Fruit fly (Drosophila melanogaster): ENCODE data around the gene GluRIIA.

GluRIIA gene

DNA sequence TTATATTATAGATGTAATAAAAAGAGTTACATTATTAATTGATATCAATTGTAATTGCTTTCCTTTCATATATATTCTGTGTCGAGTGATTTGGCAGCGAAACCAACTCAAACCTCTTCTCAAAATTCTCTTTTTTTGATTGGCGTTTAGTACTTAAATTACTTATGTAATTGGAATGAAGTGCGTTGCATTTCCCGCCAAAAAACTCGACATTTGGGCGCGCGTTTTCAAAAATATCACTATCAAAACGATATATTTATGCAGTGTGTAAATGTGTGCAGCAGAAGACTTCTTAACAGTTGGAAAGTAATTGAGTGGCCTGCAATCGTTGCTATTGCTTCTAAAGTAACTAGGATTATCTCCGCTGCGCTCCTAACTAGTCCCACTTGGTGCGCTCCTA is 17.8 kb upstream of the GluRIIA start:
- TF ChIP-seq Dp (GFP tag; optimal IDR thresholded peaks at IDR 0.05): peak; percentile 48
- no peak for TF ChIP-seq CG14710 (tag; optimal IDR thresholded peaks at IDR 0.05)
- no peak for TF ChIP-seq CG42726 (GFP tag; IDR thresholded peaks at IDR 0.05; ENCODE audit: partially characterized antibody)
- TF ChIP-seq amos (GFP tag; IDR thresholded peaks at IDR 0.05; ENCODE audit: partially characterized antibody): no peak
- no peak for TF ChIP-seq CG15269 (tag; optimal IDR thresholded peaks at IDR 0.05)
- peak in 1 of 2 experiments; percentile 85 for TF ChIP-seq Pdp1 (GFP tag; optimal IDR thresholded peaks at IDR 0.05)
- TF ChIP-seq HHEX (GFP tag; optimal IDR thresholded peaks at IDR 0.05): no peak
- no peak for TF ChIP-seq CG17186 (GFP tag; optimal IDR thresholded peaks at IDR 0.05)
- TF ChIP-seq E2f2 (GFP tag; IDR thresholded peaks at IDR 0.05): peak; percentile 54
- no peak for TF ChIP-seq bowl (GFP tag; IDR thresholded peaks at IDR 0.05)

DNA sequence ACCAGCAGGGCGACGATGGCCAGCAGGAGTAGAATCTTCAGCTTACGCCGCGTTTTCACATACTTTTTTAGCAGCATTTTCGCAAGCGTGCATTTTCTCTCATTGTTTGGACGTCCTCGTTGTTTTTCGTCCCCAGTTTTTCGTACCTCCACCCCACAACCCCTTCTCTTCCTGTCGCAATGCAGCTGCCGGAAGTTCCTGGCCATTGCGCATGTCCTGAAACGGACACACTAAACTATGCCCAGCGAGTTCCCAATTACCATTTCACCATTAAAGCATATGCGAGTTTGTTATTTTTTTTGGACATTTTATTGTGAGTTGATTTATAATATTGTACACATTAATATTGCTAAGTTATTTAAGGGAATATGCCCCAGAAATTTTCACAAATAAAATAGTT is 15.8 kb upstream of the GluRIIA start, which contains the start of gene CG14015:
TSS of gene CG14015 (minus strand) at position 163 of the 400 bp plus-strand sequence.
- TF ChIP-seq gcm2 (GFP tag; optimal IDR thresholded peaks at IDR 0.05) (no peak), Ets65A (GFP tag) (peak; percentile 73), lov (optimal IDR thresholded peaks at IDR 0.05) (no peak), lov (GFP tag; IDR thresholded peaks at IDR 0.05) (no peak), CG7786 (GFP tag; optimal IDR thresholded peaks at IDR 0.05) (no peak), nom (GFP tag; optimal IDR thresholded peaks at IDR 0.05) (no peak), Ptx1 (GFP tag; IDR thresholded peaks at IDR 0.05) (no peak), Med (GFP tag) (peak; percentile 65), Hmx (GFP tag; optimal IDR thresholded peaks at IDR 0.05) (no peak), CG7357 (GFP tag; IDR thresholded peaks at IDR 0.05) (no peak), ewg (GFP tag; optimal IDR thresholded peaks at IDR 0.05) (peak; percentile 92), CG15514 (GFP tag; optimal IDR thresholded peaks at IDR 0.05) (peak; percentile 29), row (GFP tag; IDR thresholded peaks at IDR 0.05) (peak; percentile 52; the same call in 2 of the 3 replicates), CG34224 (GFP tag; IDR thresholded peaks at IDR 0.05; ENCODE audit: partially characterized antibody) (no peak), corto (GFP tag; optimal IDR thresholded peaks at IDR 0.05) (no peak), CG10543 (GFP tag; optimal IDR thresholded peaks at IDR 0.05) (no peak), sr (GFP tag; IDR thresholded peaks at IDR 0.05) (no peak)

DNA sequence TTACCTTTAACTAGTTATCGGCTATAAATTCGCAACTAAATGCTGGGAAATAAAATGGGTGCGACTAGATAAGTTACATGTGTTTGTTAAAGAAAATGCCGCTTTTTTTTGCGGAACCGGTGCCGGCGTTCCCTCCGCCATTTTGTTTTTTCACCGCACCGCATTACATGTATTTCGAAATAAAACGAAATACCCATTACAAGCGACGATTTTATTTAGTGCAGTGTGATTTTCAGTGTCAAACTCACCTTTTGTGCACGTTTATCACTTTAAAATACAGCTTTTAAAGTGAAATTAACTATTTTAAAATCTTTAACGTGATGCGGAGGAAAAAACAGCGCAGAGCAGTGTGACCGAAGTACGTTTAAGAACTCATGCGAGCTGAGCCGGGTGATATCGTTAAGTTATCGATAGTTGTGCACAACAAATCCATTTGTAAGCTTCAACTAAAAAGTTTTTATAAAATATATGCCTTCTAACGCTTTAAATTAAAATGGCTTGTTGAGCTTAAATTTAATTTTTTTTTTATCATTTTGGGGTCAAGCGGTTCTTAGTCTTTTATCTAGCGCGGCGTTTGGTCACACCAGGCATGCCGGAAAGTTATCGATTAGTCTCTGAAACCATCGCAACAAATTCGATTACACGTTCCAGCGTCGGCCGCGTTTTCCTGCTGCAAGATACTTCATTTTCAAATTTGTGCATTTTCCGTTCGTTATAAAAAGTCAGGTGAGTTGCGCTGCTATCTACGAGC is 12.8 kb upstream of the GluRIIA start, which contains the start of the genes Hel25E and Lam:
TSS of gene Hel25E (minus strand) at position 380 of the 751 bp plus-strand sequence.
TSS of gene Lam (plus strand) at position 546 of the 751 bp plus-strand sequence.
- TF ChIP-seq chn (GFP tag; optimal IDR thresholded peaks at IDR 0.05): peak; percentile 24
- peak; percentile 19 for TF ChIP-seq CG4617 (GFP tag; optimal IDR thresholded peaks at IDR 0.05; ENCODE audit: borderline replicate concordance)
- peak; percentile 31 for TF ChIP-seq CG30020 (tag; optimal IDR thresholded peaks at IDR 0.05)
- TF ChIP-seq ken (GFP tag; IDR thresholded peaks at IDR 0.05): no peak
- TF ChIP-seq Abd-B (GFP tag; optimal IDR thresholded peaks at IDR 0.05): no peak
- no peak for TF ChIP-seq pros (GFP tag; optimal IDR thresholded peaks at IDR 0.05)
- no peak for TF ChIP-seq CG11093 (GFP tag; IDR thresholded peaks at IDR 0.05)
- TF ChIP-seq ewg (GFP tag; optimal IDR thresholded peaks at IDR 0.05): peak; percentile 32
- peak; percentile 50 for TF ChIP-seq CG17829 (tag; optimal IDR thresholded peaks at IDR 0.05)
- TF ChIP-seq Xrp1 (GFP tag; IDR thresholded peaks at IDR 0.05): no peak
- TF ChIP-seq CG6765 (GFP tag; optimal IDR thresholded peaks at IDR 0.05): no peak
- TF ChIP-seq CG10431 (GFP tag; optimal IDR thresholded peaks at IDR 0.05): no peak
- no peak for TF ChIP-seq CG13296 (GFP tag; optimal IDR thresholded peaks at IDR 0.05)
- TF ChIP-seq nmo (GFP tag; optimal IDR thresholded peaks at IDR 0.05): peak; percentile 75
- no peak for TF ChIP-seq CG4360 (GFP tag; IDR thresholded peaks at IDR 0.05)
- peak; percentile 66; the same call in 1 of the 3 replicates for TF ChIP-seq CG14860 (GFP tag; IDR thresholded peaks at IDR 0.05; ENCODE audit: partially characterized antibody)
- peak; percentile 82 for TF ChIP-seq Ets97D (GFP tag; optimal IDR thresholded peaks at IDR 0.05)
- peak; percentile 58 for TF ChIP-seq YL-1 (GFP tag; optimal IDR thresholded peaks at IDR 0.05)
- TF ChIP-seq CG9797 (GFP tag; optimal IDR thresholded peaks at IDR 0.05): peak; percentile 98
- TF ChIP-seq ato (GFP tag; IDR thresholded peaks at IDR 0.05; ENCODE audit: partially characterized antibody): peak; percentile 83
- no peak for TF ChIP-seq GATAe (GFP tag; conservative IDR thresholded peaks at IDR 0.05)
- peak; percentile 12 for TF ChIP-seq CG30403 (GFP tag; optimal IDR thresholded peaks at IDR 0.05)
